Worm (Caenorhabditis elegans): ENCODE results near the gene lst-5.
A peak's percentile ranks its signal among the peaks of the same experiment; 100 is the strongest.

DNA sequence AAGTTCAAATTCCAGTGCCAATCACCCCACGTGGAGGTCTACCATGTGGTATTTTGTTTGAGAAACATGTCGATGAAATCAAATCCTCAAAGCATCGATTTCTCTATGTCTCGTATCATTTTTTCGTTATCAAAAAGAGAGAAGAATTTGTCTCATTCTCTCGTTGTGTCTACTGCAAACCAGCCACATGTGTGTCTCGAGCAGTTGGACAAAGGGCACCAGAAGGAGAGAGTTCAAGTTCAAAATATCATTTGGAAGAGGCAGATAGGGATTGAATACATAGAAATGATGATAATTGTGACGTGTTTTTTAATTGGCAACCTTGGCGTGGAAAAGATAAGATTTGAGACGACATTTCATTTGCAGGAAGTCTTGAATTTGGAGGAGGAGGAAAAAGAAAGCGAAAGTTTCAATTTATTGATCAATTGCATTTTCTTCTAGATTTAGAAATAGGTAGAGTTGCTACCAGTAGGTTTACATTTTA lies 36.6 kb downstream of the lst-5 start:
- TF ChIP-seq egl-27 (tag; optimal IDR thresholded peaks at IDR 0.05) (no peak), sox-4 (tag; optimal IDR thresholded peaks at IDR 0.05) (no peak), zip-4 (GFP tag; optimal IDR thresholded peaks at IDR 0.05) (no peak), ceh-88 (GFP tag; IDR thresholded peaks at IDR 0.05) (no peak), mdl-1 (tag; optimal IDR thresholded peaks at IDR 0.05) (peak in 1 of 2 experiments; percentile 75), unc-62 (GFP tag; optimal IDR thresholded peaks at IDR 0.05) (no peak), ces-1 (GFP tag; optimal IDR thresholded peaks at IDR 0.05) (no peak), mab-9 (GFP tag; IDR thresholded peaks at IDR 0.05) (no peak)
